Worm (Caenorhabditis elegans): Measurements from ENCODE around the gene ZK899.1.

DNA sequence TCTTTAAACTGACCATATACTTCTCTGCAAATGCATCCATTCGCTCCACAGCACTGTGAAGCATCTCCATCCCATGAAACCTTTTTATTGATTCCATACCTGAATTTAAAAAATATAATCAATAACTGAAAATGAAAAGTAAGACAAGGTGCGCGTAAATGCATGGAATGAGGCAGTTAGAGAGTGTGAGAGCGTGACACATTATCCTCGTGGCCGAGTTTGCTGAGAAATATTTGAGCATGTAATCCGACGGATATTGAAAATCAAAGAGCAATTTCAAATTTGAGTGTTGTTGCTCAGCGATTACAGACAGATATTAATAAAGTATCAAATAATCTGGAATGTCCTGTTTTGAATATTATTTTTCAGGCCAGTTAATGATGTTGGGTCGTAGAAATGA lies 2.9 kb downstream of the ZK899.1 start, which contains the start of gene ZK899.7:
- no peak for TF ChIP-seq ceh-30 (tag; optimal IDR thresholded peaks at IDR 0.05)
- no peak for TF ChIP-seq che-1 (tag; optimal IDR thresholded peaks at IDR 0.05)
- no peak for TF ChIP-seq nhr-11 (tag; optimal IDR thresholded peaks at IDR 0.05)
- no peak for TF ChIP-seq ama-1 (optimal IDR thresholded peaks at IDR 0.05)
- TF ChIP-seq ttx-3 (tag; optimal IDR thresholded peaks at IDR 0.05) = no peak
- TF ChIP-seq sox-4 (tag; optimal IDR thresholded peaks at IDR 0.05) = no peak
- TF ChIP-seq lin-11 (tag; optimal IDR thresholded peaks at IDR 0.05) = no peak
- no peak for TF ChIP-seq mec-3 (tag; optimal IDR thresholded peaks at IDR 0.05; ENCODE audit: borderline replicate concordance)
- TF ChIP-seq ceh-45 (GFP tag; IDR thresholded peaks at IDR 0.05) = no peak
